Fruit fly (Drosophila melanogaster): ENCODE measurements around the gene CG44139.
A peak's percentile ranks its signal among the peaks of the same experiment; 100 is the strongest.

Gene CG44139

DNA sequence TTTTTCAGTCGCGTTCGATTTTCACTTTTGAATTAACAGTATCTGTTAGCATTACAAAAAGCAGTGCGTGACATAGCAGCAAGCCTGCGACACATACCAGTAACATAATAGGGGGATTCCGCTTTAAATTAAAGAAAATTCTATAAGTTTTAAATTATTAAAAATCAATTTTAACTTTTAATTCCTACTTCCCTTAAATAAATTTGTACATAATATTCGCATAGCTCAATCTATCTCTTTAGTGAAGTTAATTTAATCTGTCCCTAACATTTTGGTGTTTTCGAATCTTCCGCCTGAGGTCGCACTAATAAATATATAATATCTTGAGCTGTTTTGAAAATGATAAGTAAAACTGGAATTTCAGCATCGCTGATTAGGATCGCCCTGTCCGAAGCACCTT, 4.1 kb upstream of the CG44139 start, which contains the start of gene CG9886 (continued):
- peak; percentile 43 for TF ChIP-seq CG10669 (GFP tag; optimal IDR thresholded peaks at IDR 0.05)
- TF ChIP-seq Lpt (GFP tag; optimal IDR thresholded peaks at IDR 0.05): peak; percentile 3
- no peak for TF ChIP-seq spab (GFP tag; optimal IDR thresholded peaks at IDR 0.05)
- peak; percentile 34 for TF ChIP-seq Hr39 (GFP tag; optimal IDR thresholded peaks at IDR 0.05)
- TF ChIP-seq topi (GFP tag; optimal IDR thresholded peaks at IDR 0.05): peak; percentile 33
- no peak for TF ChIP-seq dac (GFP tag; optimal IDR thresholded peaks at IDR 0.05)
- peak; percentile 43 for TF ChIP-seq CG10631 (GFP tag; optimal IDR thresholded peaks at IDR 0.05)
- no peak for TF ChIP-seq Sox15 (GFP tag; optimal IDR thresholded peaks at IDR 0.05)

DNA sequence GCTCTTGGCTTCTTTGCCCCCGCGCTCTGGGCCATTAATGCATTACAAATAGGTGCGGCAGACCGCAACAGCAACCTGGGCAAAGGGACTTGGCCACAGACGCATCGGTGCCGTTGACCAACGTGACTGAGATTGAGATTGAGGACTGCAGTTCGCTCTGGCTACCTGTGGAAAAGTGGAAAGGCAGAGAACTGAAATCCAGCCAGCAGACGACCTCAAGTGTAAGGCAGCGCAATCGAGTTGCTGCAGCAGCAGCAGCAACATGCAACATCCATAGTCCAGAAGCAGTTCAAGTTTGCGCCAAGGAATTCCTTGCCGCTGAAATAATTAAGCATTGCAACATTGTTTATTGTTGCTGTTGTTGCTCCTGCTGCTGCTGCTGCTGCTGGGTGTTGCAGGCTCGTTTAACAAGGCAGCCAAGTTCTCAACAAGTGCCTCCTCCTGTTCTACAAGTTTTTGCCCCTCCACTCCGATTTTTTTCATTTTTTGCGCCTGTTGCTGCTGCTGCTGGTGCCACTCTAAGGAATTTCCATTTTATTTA, 1.1 kb downstream of the CG44139 start:
- TF ChIP-seq vri (GFP tag; optimal IDR thresholded peaks at IDR 0.05) (no peak), CG6276 (GFP tag; optimal IDR thresholded peaks at IDR 0.05) (no peak), CG16779 (tag; optimal IDR thresholded peaks at IDR 0.05) (no peak), Blimp-1 (GFP tag; optimal IDR thresholded peaks at IDR 0.05) (no peak), CG4318 (GFP tag; optimal IDR thresholded peaks at IDR 0.05) (no peak), acj6 (GFP tag; optimal IDR thresholded peaks at IDR 0.05) (no peak), CG8319 (GFP tag; optimal IDR thresholded peaks at IDR 0.05) (no peak), topi (GFP tag; optimal IDR thresholded peaks at IDR 0.05) (no peak), CG6808 (GFP tag; optimal IDR thresholded peaks at IDR 0.05) (no peak), Eip78C (GFP tag) (peak; percentile 5), CG9139 (GFP tag; optimal IDR thresholded peaks at IDR 0.05) (no peak), CG3919 (GFP tag; optimal IDR thresholded peaks at IDR 0.05) (peak; percentile 3), dsx (GFP tag; optimal IDR thresholded peaks at IDR 0.05; ENCODE audit: poor library complexity, severe bottlenecking) (peak; percentile 95), fd85E (GFP tag; optimal IDR thresholded peaks at IDR 0.05) (no peak), ss (GFP tag; optimal IDR thresholded peaks at IDR 0.05) (peak; percentile 2 to 48), pdm3 (GFP tag; optimal IDR thresholded peaks at IDR 0.05) (no peak)

DNA sequence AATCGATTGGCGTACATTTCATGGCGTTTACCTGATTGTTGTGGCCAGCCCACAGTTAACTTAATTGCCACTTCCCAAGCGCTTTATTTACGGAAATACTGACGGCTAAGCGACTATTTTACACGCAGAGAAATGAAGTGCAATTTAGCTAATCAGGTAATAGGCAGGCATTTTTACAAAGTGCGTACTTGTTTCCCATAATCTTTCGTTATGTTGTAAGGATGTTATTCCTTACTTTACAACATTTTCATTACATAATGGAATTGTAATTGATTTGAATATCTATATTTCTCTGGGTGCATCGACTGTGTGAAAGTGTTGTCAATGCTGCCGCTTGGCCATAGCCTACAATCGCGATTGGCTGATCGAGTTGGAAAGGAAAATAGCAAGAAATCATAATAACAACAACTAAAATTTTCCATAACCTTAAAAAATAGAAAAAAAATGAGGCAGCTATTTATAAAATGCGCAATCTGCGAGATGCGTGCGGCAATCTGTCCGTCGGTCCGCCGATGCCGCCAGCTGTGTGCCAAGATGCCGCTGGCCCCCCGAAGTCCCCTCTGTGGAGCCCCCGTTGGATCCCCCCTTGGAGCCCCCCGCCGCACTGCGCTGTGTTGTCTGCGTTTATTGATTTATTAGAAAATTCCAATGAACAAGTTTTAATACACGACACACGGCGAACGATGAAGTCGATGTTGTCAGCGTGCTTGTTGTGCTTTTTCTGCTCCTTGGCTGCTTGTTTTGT, 2.0 kb downstream of the CG44139 start:
- TF ChIP-seq Hr4 (GFP tag; optimal IDR thresholded peaks at IDR 0.05) (peak; percentile 96), Met (GFP tag; optimal IDR thresholded peaks at IDR 0.05) (peak; percentile 7), Sox15 (GFP tag; optimal IDR thresholded peaks at IDR 0.05) (peak; percentile 33), CG8119 (GFP tag; IDR thresholded peaks at IDR 0.05) (peak; percentile 93), topi (GFP tag; optimal IDR thresholded peaks at IDR 0.05) (peak; percentile 47), spab (GFP tag; optimal IDR thresholded peaks at IDR 0.05) (peak; percentile 74), cyc (GFP tag; optimal IDR thresholded peaks at IDR 0.05) (peak; percentile 46), CG32006 (GFP tag; optimal IDR thresholded peaks at IDR 0.05) (peak; percentile 97), Ets96B (tag; optimal IDR thresholded peaks at IDR 0.05) (peak; percentile 80), eg (GFP tag; IDR thresholded peaks at IDR 0.05) (peak; percentile 95), CG8319 (GFP tag; optimal IDR thresholded peaks at IDR 0.05) (peak; percentile 31), ss (GFP tag; optimal IDR thresholded peaks at IDR 0.05) (peak; percentile 40 to 66), CG10631 (GFP tag; optimal IDR thresholded peaks at IDR 0.05) (peak; percentile 84), CG7368 (GFP tag; optimal IDR thresholded peaks at IDR 0.05) (peak; percentile 72), CG15336 (GFP tag; IDR thresholded peaks at IDR 0.05) (peak; percentile 94), CG31627 (GFP tag; optimal IDR thresholded peaks at IDR 0.05) (peak; percentile 43), CG6276 (GFP tag; optimal IDR thresholded peaks at IDR 0.05) (peak; percentile 92), CG10669 (GFP tag; optimal IDR thresholded peaks at IDR 0.05) (peak; percentile 79), vri (GFP tag; optimal IDR thresholded peaks at IDR 0.05) (no peak), dsx (GFP tag; optimal IDR thresholded peaks at IDR 0.05; ENCODE audit: poor library complexity, severe bottlenecking) (peak; percentile 6), CG3032 (tag; optimal IDR thresholded peaks at IDR 0.05) (peak; percentile 79), Smox (GFP tag; optimal IDR thresholded peaks at IDR 0.05) (no peak), lz (GFP tag; optimal IDR thresholded peaks at IDR 0.05) (peak; percentile 49), fd59A (GFP tag; optimal IDR thresholded peaks at IDR 0.05) (peak; percentile 73), CG8632 (GFP tag; optimal IDR thresholded peaks at IDR 0.05) (peak; percentile 66), Sox14 (GFP tag; optimal IDR thresholded peaks at IDR 0.05) (peak; percentile 83), net (GFP tag; optimal IDR thresholded peaks at IDR 0.05) (peak; percentile 85), pdm3 (GFP tag; optimal IDR thresholded peaks at IDR 0.05) (peak; percentile 87), fd85E (GFP tag; optimal IDR thresholded peaks at IDR 0.05) (no peak), fkh (GFP tag; optimal IDR thresholded peaks at IDR 0.05) (no peak), svp (GFP tag) (peak; percentile 67), CG11902 (GFP tag; optimal IDR thresholded peaks at IDR 0.05) (peak; percentile 40), Hr39 (GFP tag; optimal IDR thresholded peaks at IDR 0.05) (peak; percentile 42), Ets21C (GFP tag; optimal IDR thresholded peaks at IDR 0.05) (no peak), acj6 (GFP tag; optimal IDR thresholded peaks at IDR 0.05) (peak; percentile 76)
